Worm (Caenorhabditis elegans): Measurements from ENCODE around the gene M163.10.
A peak's percentile ranks its signal among the peaks of the same experiment; 100 is the strongest.

The M163.10 gene

ce11 chrX:14447910-14448309 lies 22.9 kb upstream of the M163.10 start, which contains the start of gene jmjd-3.2:
Gene jmjd-3.2 (plus strand): TSS chrX:14448210.
- no peak for TF ChIP-seq nhr-237 (tag; optimal IDR thresholded peaks at IDR 0.05)
- no peak for TF ChIP-seq elt-3 (tag; optimal IDR thresholded peaks at IDR 0.05)
- no peak for TF ChIP-seq flh-1 (GFP tag; optimal IDR thresholded peaks at IDR 0.05)
- no peak for TF ChIP-seq ceh-39 (tag; optimal IDR thresholded peaks at IDR 0.05)
- no peak for TF ChIP-seq sptf-1 (tag; optimal IDR thresholded peaks at IDR 0.05)
- no peak for TF ChIP-seq M03D4.4 (tag; optimal IDR thresholded peaks at IDR 0.05)
- no peak for TF ChIP-seq ces-1 (GFP tag; optimal IDR thresholded peaks at IDR 0.05)
- no peak for TF ChIP-seq hlh-1 (tag; optimal IDR thresholded peaks at IDR 0.05)
- no peak for TF ChIP-seq nhr-28 (tag; optimal IDR thresholded peaks at IDR 0.05)
- no peak for TF ChIP-seq unc-120 (tag; optimal IDR thresholded peaks at IDR 0.05; ENCODE audit: poor library complexity, severe bottlenecking)
- no peak for TF ChIP-seq mls-2 (tag; optimal IDR thresholded peaks at IDR 0.05)
- TF ChIP-seq unc-39 (tag; optimal IDR thresholded peaks at IDR 0.05), result no peak
- TF ChIP-seq snpc-4 (tag; optimal IDR thresholded peaks at IDR 0.05), result no peak

- TF ChIP-seq hlh-1 (tag; optimal IDR thresholded peaks at IDR 0.05) (peak; percentile 52), unc-39 (tag; optimal IDR thresholded peaks at IDR 0.05) (no peak), nhr-2 (tag; optimal IDR thresholded peaks at IDR 0.05) (no peak), mls-2 (tag; optimal IDR thresholded peaks at IDR 0.05) (no peak)
These were observed 17.1 kb upstream of the M163.10 start, which contains the start of gene F23D12.7 for ce11 chrX:14453735-14454134. Gene F23D12.7 (minus strand): TSS chrX:14453835.

- TF ChIP-seq nhr-76 (tag; optimal IDR thresholded peaks at IDR 0.05) (no peak), sptf-1 (tag; optimal IDR thresholded peaks at IDR 0.05) (no peak), nhr-28 (tag; optimal IDR thresholded peaks at IDR 0.05) (no peak), ces-1 (GFP tag; optimal IDR thresholded peaks at IDR 0.05) (no peak), mep-1 (tag; optimal IDR thresholded peaks at IDR 0.05) (no peak), nhr-2 (tag; optimal IDR thresholded peaks at IDR 0.05) (no peak), flh-1 (GFP tag; optimal IDR thresholded peaks at IDR 0.05) (no peak), ham-2 (GFP tag; optimal IDR thresholded peaks at IDR 0.05) (no peak), hlh-1 (tag; optimal IDR thresholded peaks at IDR 0.05) (no peak), lsy-2 (tag; optimal IDR thresholded peaks at IDR 0.05) (no peak), nhr-237 (tag; optimal IDR thresholded peaks at IDR 0.05) (no peak), elt-3 (tag; optimal IDR thresholded peaks at IDR 0.05) (no peak), zip-8 (tag; optimal IDR thresholded peaks at IDR 0.05) (no peak), unc-39 (tag; optimal IDR thresholded peaks at IDR 0.05) (no peak), lin-13 (tag; optimal IDR thresholded peaks at IDR 0.05) (no peak), unc-62 (GFP tag; optimal IDR thresholded peaks at IDR 0.05) (no peak), snpc-4 (tag; optimal IDR thresholded peaks at IDR 0.05) (no peak)
These were observed 15.4 kb upstream of the M163.10 start, which contains the start of gene Y66C5A.1 for ce11 chrX:14455419-14455818. Gene Y66C5A.1 (minus strand): TSS chrX:14455519.

DNA sequence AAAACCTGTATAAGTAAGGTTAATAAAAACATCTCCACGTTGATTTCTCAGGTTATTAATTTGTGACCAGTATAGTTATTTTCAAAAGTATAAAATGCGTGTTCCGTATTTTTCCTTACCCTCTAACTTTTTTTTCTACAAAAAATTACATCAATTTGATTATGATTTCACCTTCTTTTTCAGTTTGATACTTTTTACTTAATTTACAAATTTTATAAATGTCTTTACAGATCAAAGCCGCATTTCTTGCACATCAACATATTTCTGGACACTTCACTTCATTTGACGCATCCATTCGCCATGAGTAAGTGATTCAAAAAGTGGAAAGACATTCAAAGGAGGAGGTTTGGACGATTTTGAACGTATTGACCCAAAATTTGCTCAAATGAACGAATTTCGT lies 10.4 kb upstream of the M163.10 start, which contains the start of gene Y66C5A.2:
Gene Y66C5A.2, plus strand, starts transcription at position 301 of the 400 bp plus-strand sequence.
- TF ChIP-seq ham-2 (GFP tag; optimal IDR thresholded peaks at IDR 0.05) (no peak), snpc-4 (tag; optimal IDR thresholded peaks at IDR 0.05) (no peak), ztf-11 (tag; optimal IDR thresholded peaks at IDR 0.05) (no peak), nhr-12 (tag; optimal IDR thresholded peaks at IDR 0.05) (no peak), nhr-2 (tag; optimal IDR thresholded peaks at IDR 0.05) (no peak), M03D4.4 (tag; optimal IDR thresholded peaks at IDR 0.05) (no peak), elt-3 (tag; optimal IDR thresholded peaks at IDR 0.05) (no peak), unc-62 (GFP tag; optimal IDR thresholded peaks at IDR 0.05) (no peak), pha-4 (tag; optimal IDR thresholded peaks at IDR 0.05) (no peak), mab-5 (tag; optimal IDR thresholded peaks at IDR 0.05) (no peak), ceh-43 (GFP tag; optimal IDR thresholded peaks at IDR 0.05) (no peak), drap-1 (GFP tag; optimal IDR thresholded peaks at IDR 0.05) (no peak), lin-13 (tag; optimal IDR thresholded peaks at IDR 0.05) (no peak)

ce11 chrX:14464513-14464912 lies 6.3 kb upstream of the M163.10 start, which contains the start of gene M163.7:
Gene M163.7 (plus strand): TSS chrX:14464813.
- TF ChIP-seq ceh-83 (GFP tag; optimal IDR thresholded peaks at IDR 0.05), result no peak
- TF ChIP-seq cnd-1 (tag; optimal IDR thresholded peaks at IDR 0.05), result no peak
- no peak for TF ChIP-seq lsy-2 (tag; optimal IDR thresholded peaks at IDR 0.05)
- TF ChIP-seq nhr-12 (tag; optimal IDR thresholded peaks at IDR 0.05), result no peak
- TF ChIP-seq bed-3 (GFP tag; optimal IDR thresholded peaks at IDR 0.05), result no peak
- TF ChIP-seq mls-2 (tag; optimal IDR thresholded peaks at IDR 0.05), result no peak
- TF ChIP-seq sem-2 (GFP tag; optimal IDR thresholded peaks at IDR 0.05), result no peak
- TF ChIP-seq ztf-11 (tag; optimal IDR thresholded peaks at IDR 0.05), result no peak
